Worm (Caenorhabditis elegans): ENCODE measurements around the gene hsd-3.
A peak's percentile ranks its signal among the peaks of the same experiment; 100 is the strongest.

hsd-3 gene

DNA sequence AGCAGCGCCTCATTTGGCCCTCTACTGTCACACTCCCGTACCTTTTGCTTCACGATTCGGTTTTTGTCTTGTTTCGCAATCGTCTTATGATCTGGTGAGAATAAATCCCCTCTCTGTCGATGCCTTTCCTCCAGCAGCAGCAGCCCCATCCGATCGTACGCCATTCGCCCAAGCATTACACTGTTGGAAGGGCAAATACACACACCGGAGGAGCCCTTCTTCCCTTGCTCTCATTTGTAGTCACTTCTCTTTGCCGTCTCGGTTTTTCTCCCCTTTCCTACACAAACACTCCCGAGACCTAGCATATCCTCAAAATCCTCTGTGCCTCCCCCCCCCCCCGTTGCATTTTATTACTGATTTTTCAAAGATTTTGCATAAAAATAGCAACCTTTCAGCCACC is 10.2 kb upstream of the hsd-3 start, which contains the start of gene set-30:
Gene set-30 (plus strand): TSS at position 396 of the 400 bp plus-strand sequence.
- TF ChIP-seq mel-28 (tag; optimal IDR thresholded peaks at IDR 0.05; ENCODE audit: borderline replicate concordance) (no peak), zfh-2 (GFP tag; conservative IDR thresholded peaks at IDR 0.05) (peak; percentile 56; the same call in 1 of the 2 replicates)

DNA sequence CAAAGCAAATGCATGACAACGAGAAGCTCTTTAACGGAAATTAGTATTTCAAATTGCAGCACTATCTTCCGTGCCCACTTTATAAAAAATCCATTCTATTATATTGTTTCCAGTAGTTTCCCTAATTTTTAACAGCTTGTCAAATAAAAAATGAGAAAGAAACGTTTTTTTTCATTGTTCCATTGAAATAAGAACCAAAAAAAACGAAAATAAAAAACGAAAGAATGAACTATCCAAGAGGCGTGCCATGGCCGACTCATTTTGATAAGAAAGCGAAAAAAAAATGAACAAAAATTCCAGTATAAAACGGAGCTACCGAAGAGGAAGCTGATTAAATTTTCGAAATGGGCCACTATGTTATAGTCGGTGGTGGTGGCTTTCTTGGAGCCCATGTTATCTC is 4.2 kb upstream of the hsd-3 start, which contains the start of gene hsd-2:
Gene hsd-2 (plus strand): TSS at position 301 of the 400 bp plus-strand sequence.
- no peak for TF ChIP-seq egl-18 (GFP tag; IDR thresholded peaks at IDR 0.05)
- TF ChIP-seq snpc-1.3 (tag; optimal IDR thresholded peaks at IDR 0.05; ENCODE audit: insufficient read depth), result no peak
- no peak for TF ChIP-seq die-1 (tag; optimal IDR thresholded peaks at IDR 0.05)
- TF ChIP-seq rpc-1 (optimal IDR thresholded peaks at IDR 0.05), result no peak
- TF ChIP-seq rpc-1 (tag; optimal IDR thresholded peaks at IDR 0.05), result no peak
- no peak for TF ChIP-seq lir-1 (GFP tag; conservative IDR thresholded peaks at IDR 0.05)
- no peak for TF ChIP-seq mxl-1 (tag; optimal IDR thresholded peaks at IDR 0.05)
- no peak for TF ChIP-seq T07F8.4 (tag; optimal IDR thresholded peaks at IDR 0.05)
- TF ChIP-seq ztf-25 (GFP tag; IDR thresholded peaks at IDR 0.05), result no peak
- TF ChIP-seq ccch-3 (GFP tag; optimal IDR thresholded peaks at IDR 0.05), result no peak
- no peak for TF ChIP-seq gei-17 (GFP tag; optimal IDR thresholded peaks at IDR 0.05)
- TF ChIP-seq mes-4 (tag; optimal IDR thresholded peaks at IDR 0.05), result no peak
- no peak for TF ChIP-seq lsl-1 (GFP tag; optimal IDR thresholded peaks at IDR 0.05)
- TF ChIP-seq C06A6.2 (GFP tag; conservative IDR thresholded peaks at IDR 0.05), result no peak
- TF ChIP-seq ceh-27 (GFP tag; optimal IDR thresholded peaks at IDR 0.05), result no peak
- no peak for TF ChIP-seq zfh-2 (GFP tag; conservative IDR thresholded peaks at IDR 0.05)
- TF ChIP-seq let-607 (tag; optimal IDR thresholded peaks at IDR 0.05), result no peak

DNA sequence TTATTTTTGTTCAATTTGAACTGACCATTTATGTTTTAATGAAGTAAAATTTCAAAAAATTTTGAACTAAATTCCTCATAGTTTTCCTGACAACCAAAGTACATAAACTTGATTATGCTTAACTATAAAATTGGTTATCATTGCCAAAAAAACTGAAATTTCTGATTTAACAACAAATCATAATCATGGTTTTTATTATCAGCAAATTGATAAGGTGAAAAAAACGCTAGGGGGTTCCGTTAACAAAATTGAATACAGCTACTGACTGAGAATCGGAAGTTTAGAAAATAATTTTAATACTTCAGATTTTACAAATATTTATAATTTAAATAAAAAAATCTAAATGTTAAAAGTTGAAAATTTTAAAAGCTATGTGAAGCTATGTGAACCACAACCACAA is 2.1 kb upstream of the hsd-3 start:
- TF ChIP-seq F55B11.4 (tag; optimal IDR thresholded peaks at IDR 0.05; ENCODE audit: borderline replicate concordance, insufficient read depth) (no peak), B0019.2 (GFP tag; conservative IDR thresholded peaks at IDR 0.05) (no peak), nhr-80 (tag; optimal IDR thresholded peaks at IDR 0.05) (peak; percentile 8)

DNA sequence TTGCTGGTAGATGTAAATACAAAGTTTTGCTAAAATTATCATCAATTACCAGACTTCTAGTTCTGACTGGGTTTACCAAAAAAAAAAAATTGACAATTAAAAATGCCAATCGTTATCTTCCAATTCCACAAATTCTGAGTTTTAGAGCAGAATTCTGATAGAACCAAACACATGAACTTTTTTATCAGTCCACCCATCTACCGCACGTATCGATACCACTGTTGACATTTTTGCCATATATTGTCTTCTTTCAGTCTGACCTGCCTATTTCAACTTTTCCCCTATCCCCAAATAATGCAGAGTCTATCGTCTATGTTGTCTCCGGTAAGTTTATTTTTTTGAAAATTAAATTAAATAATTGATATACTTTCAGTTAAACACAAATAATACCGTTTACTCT is 4.7 kb downstream of the hsd-3 start, which contains the start of gene ZC449.7:
Gene ZC449.7 (plus strand): TSS at position 249 of the 400 bp plus-strand sequence.
- no peak for TF ChIP-seq F39B2.1 (GFP tag; IDR thresholded peaks at IDR 0.05)
- peak; percentile 83 for TF ChIP-seq nhr-80 (tag; optimal IDR thresholded peaks at IDR 0.05)
- no peak for TF ChIP-seq fkh-3 (tag; optimal IDR thresholded peaks at IDR 0.05)
- no peak for TF ChIP-seq lin-40 (tag; optimal IDR thresholded peaks at IDR 0.05)

DNA sequence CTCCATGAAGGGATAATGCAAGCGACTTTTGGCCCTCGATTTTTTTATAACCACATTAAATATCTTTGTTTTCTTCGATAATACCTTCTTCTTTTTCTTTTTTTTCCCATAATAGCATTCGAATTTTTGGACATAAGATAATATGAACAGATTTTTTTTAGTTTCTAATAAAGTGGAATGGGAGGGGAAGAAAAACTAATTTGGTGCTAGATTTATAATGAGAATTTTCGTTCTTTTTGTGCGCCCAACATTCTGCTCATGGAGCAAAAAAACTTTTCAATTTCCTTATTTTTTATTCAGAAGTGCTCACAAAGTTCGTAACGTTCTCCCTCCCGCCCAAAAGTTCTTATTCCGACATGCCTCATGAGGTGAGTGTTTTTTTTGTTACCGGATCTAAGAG is 6.7 kb downstream of the hsd-3 start, which contains the start of gene ZC449.8:
Gene ZC449.8 (plus strand): TSS at position 301 of the 400 bp plus-strand sequence.
- TF ChIP-seq egl-18 (GFP tag; IDR thresholded peaks at IDR 0.05), result no peak
- no peak for TF ChIP-seq tbx-9 (tag; optimal IDR thresholded peaks at IDR 0.05; ENCODE audit: borderline replicate concordance)
- no peak for TF ChIP-seq mel-28 (tag; optimal IDR thresholded peaks at IDR 0.05; ENCODE audit: borderline replicate concordance)
- TF ChIP-seq aptf-2 (GFP tag; conservative IDR thresholded peaks at IDR 0.05), result no peak
- TF ChIP-seq lsl-1 (GFP tag; optimal IDR thresholded peaks at IDR 0.05), result no peak
- TF ChIP-seq akir-1 (GFP tag; optimal IDR thresholded peaks at IDR 0.05), result no peak
- no peak for TF ChIP-seq attf-3 (GFP tag; conservative IDR thresholded peaks at IDR 0.05)
- TF ChIP-seq lin-54 (GFP tag; optimal IDR thresholded peaks at IDR 0.05), result no peak
- no peak for TF ChIP-seq die-1 (tag; optimal IDR thresholded peaks at IDR 0.05)
- no peak for TF ChIP-seq lir-1 (GFP tag; conservative IDR thresholded peaks at IDR 0.05)
- TF ChIP-seq hrde-1 (tag; optimal IDR thresholded peaks at IDR 0.05; ENCODE audit: borderline replicate concordance), result no peak
- TF ChIP-seq ceh-58 (GFP tag; IDR thresholded peaks at IDR 0.05), result no peak
- no peak for TF ChIP-seq hlh-12 (tag; optimal IDR thresholded peaks at IDR 0.05)
- TF ChIP-seq unc-130 (GFP tag; optimal IDR thresholded peaks at IDR 0.05), result no peak
- TF ChIP-seq snpc-4 (GFP tag; optimal IDR thresholded peaks at IDR 0.05), result no peak
- TF ChIP-seq snpc-4 (tag; optimal IDR thresholded peaks at IDR 0.05), result no peak
- TF ChIP-seq B0035.1 (tag; optimal IDR thresholded peaks at IDR 0.05), result no peak
